Fruit fly (Drosophila melanogaster) whole organism, embryonic: ENCODE measurements around the gene mRpS18B.

Experiments used
- Abd-B ChIP-seq: fragments of 200-800 bp; sonication (Bioruptor generic); optimal IDR thresholded peaks from 2 replicates; lab custom pipeline; 2018; ENCODE audit warnings: missing biosample characterization, mild to moderate bottlenecking, missing genetic modification characterization, moderate library complexity
- Antp ChIP-seq: fragments of 200-800 bp; sonication (Bioruptor generic); optimal IDR thresholded peaks from 3 replicates; lab custom pipeline; 2016; ENCODE audit warnings: missing biosample characterization, missing genetic modification characterization
- Asciz ChIP-seq: fragments of 200-800 bp; sonication (Bioruptor generic); optimal IDR thresholded peaks from 2 replicates; lab custom pipeline; 2017; ENCODE audit warnings: missing biosample characterization, mild to moderate bottlenecking, missing genetic modification characterization, missing genetic modification reagents
- CG10979 ChIP-seq: fragments of 200-800 bp; sonication (Bioruptor generic); optimal IDR thresholded peaks from 2 replicates; lab custom pipeline; 2018; ENCODE audit warnings: missing biosample characterization, mild to moderate bottlenecking, missing genetic modification characterization, moderate library complexity
- CG11247 ChIP-seq: fragments of 200-800 bp; sonication (Bioruptor generic); IDR thresholded peaks from 2 replicates; pipeline ENCODE4 v1.3.6; 2022; ENCODE audit warnings: missing biosample characterization, missing genetic modification characterization
- CG12219 ChIP-seq: fragments of 200-800 bp; sonication (Bioruptor generic); optimal IDR thresholded peaks from 3 replicates; lab custom pipeline; 2018; ENCODE audit warnings: missing biosample characterization, mild to moderate bottlenecking, missing genetic modification characterization
- CG1529 ChIP-seq: fragments of 200-800 bp; sonication (Bioruptor generic); optimal IDR thresholded peaks from 3 replicates; lab custom pipeline; 2018; ENCODE audit warnings: missing biosample characterization, missing genetic modification characterization
- CG15601 ChIP-seq: fragments of 200-800 bp; sonication (Bioruptor generic); optimal IDR thresholded peaks from 3 replicates; lab custom pipeline; 2019; ENCODE audit warnings: missing biosample characterization, mild to moderate bottlenecking, missing genetic modification characterization, moderate library complexity
- CG17829 ChIP-seq: fragments of 200-800 bp; optimal IDR thresholded peaks from 2 replicates; lab custom pipeline; 2019; ENCODE audit warnings: missing biosample characterization, mild to moderate bottlenecking, missing genetic modification characterization, moderate library complexity
- CG2129 ChIP-seq: fragments of 200-800 bp; sonication (Bioruptor generic); IDR thresholded peaks from 2 replicates; pipeline ENCODE4 v1.3.6; 2022; ENCODE audit warnings: missing biosample characterization, missing genetic modification characterization; ENCODE audit not compliant: partially characterized antibody
- CG2202 ChIP-seq: fragments of 200-800 bp; sonication (Bioruptor generic); optimal IDR thresholded peaks from 2 replicates; lab custom pipeline; 2018; ENCODE audit warnings: missing biosample characterization, mild to moderate bottlenecking, missing genetic modification characterization
- CG32772 ChIP-seq: fragments of 200-800 bp; sonication (Bioruptor generic); IDR thresholded peaks from 2 replicates; pipeline ENCODE4 v1.3.6; 2022; ENCODE audit warnings: missing biosample characterization, missing genetic modification characterization
- CG4707 ChIP-seq: fragments of 200-800 bp; sonication (Bioruptor generic); optimal IDR thresholded peaks from 2 replicates; lab custom pipeline; 2018; ENCODE audit warnings: missing biosample characterization, mild to moderate bottlenecking, missing genetic modification characterization, moderate library complexity
- CG5245 ChIP-seq: fragments of 200-800 bp; sonication (Bioruptor generic); optimal IDR thresholded peaks from 3 replicates; lab custom pipeline; 2016; ENCODE audit warnings: missing biosample characterization, missing genetic modification characterization
- CG6175 ChIP-seq: fragments of 200-800 bp; sonication (Bioruptor generic); IDR thresholded peaks from 3 replicates; pipeline ENCODE4 v1.3.6; 2022; ENCODE audit warnings: missing biosample characterization, missing genetic modification characterization
- CG7745 ChIP-seq: fragments of 200-800 bp; sonication (Bioruptor generic); optimal IDR thresholded peaks from 2 replicates; lab custom pipeline; 2018; ENCODE audit warnings: missing biosample characterization, mild to moderate bottlenecking, missing genetic modification characterization, moderate library complexity
- CG7839 ChIP-seq: fragments of 200-800 bp; sonication (Bioruptor generic); optimal IDR thresholded peaks from 3 replicates; lab custom pipeline; 2018; ENCODE audit warnings: missing biosample characterization, mild to moderate bottlenecking, missing genetic modification characterization, moderate library complexity
- CG7928 ChIP-seq: fragments of 200-800 bp; sonication (Bioruptor generic); optimal IDR thresholded peaks from 2 replicates; lab custom pipeline; 2017; ENCODE audit warnings: missing biosample characterization, mild to moderate bottlenecking, missing genetic modification characterization
- CG7987 ChIP-seq: fragments of 200-800 bp; sonication (Bioruptor generic); optimal IDR thresholded peaks from 2 replicates; lab custom pipeline; 2018; ENCODE audit warnings: missing biosample characterization, mild to moderate bottlenecking, missing genetic modification characterization, moderate library complexity
- CG9727 ChIP-seq: fragments of 200-800 bp; sonication (Bioruptor generic); optimal IDR thresholded peaks from 3 replicates; lab custom pipeline; 2017; ENCODE audit warnings: missing biosample characterization, mild to moderate bottlenecking, missing genetic modification characterization
- CrebB ChIP-seq: fragments of 200-800 bp; sonication (Bioruptor generic); optimal IDR thresholded peaks from 3 replicates; lab custom pipeline; 2018; ENCODE audit warnings: missing biosample characterization, mild to moderate bottlenecking, missing genetic modification characterization
- D19A ChIP-seq: fragments of 200-800 bp; optimal IDR thresholded peaks from 3 replicates; lab custom pipeline; 2019; ENCODE audit warnings: missing biosample characterization, mild to moderate bottlenecking, missing genetic modification characterization, moderate library complexity
- Deaf1 ChIP-seq: fragments of 200-800 bp; optimal IDR thresholded peaks from 3 replicates; lab custom pipeline; 2019; ENCODE audit warnings: missing biosample characterization, mild to moderate bottlenecking, missing genetic modification characterization, moderate library complexity
- Eip74EF ChIP-seq, 2 experiments: fragments of 200-800 bp in 1 of 2; fragments of >200 bp in 1 of 2; sonication (Bioruptor generic) in 1 of 2; optimal IDR thresholded peaks; 2 replicates each; lab custom pipeline; 2017 to 2019; ENCODE audit warnings: missing biosample characterization in 2 of 2, missing genetic modification characterization in 2 of 2, mild to moderate bottlenecking in 1 of 2, moderate library complexity in 1 of 2
- Fer2 ChIP-seq: fragments of 200-800 bp; sonication (Bioruptor generic); optimal IDR thresholded peaks from 2 replicates; lab custom pipeline; 2018; ENCODE audit warnings: missing biosample characterization, mild to moderate bottlenecking, missing genetic modification characterization, moderate library complexity
- Hmx ChIP-seq: fragments of 200-800 bp; sonication (Bioruptor generic); optimal IDR thresholded peaks from 2 replicates; lab custom pipeline; 2016; ENCODE audit warnings: missing biosample characterization, missing genetic modification characterization
- Hr51 ChIP-seq, 2 experiments: fragments of 200-800 bp; sonication (Bioruptor generic); optimal IDR thresholded peaks; 2 replicates in 1 of 2; 3 replicates in 1 of 2; lab custom pipeline; 2016 to 2018; ENCODE audit warnings: missing biosample characterization in 2 of 2, missing genetic modification characterization in 2 of 2, mild to moderate bottlenecking in 1 of 2, moderate library complexity in 1 of 2
- Nf-YB ChIP-seq: fragments of 200-800 bp; sonication (Bioruptor generic); optimal IDR thresholded peaks from 3 replicates; lab custom pipeline; 2019; ENCODE audit warnings: missing biosample characterization, mild to moderate bottlenecking, missing genetic modification characterization, moderate library complexity
- Scr ChIP-seq: fragments of 200-800 bp; sonication (Bioruptor generic); IDR thresholded peaks from 2 replicates; pipeline ENCODE4 v1.3.6; 2022; ENCODE audit warnings: missing biosample characterization, missing genetic modification characterization; ENCODE audit not compliant: partially characterized antibody
- Sox102F ChIP-seq: fragments of 200-800 bp; sonication (Bioruptor generic); optimal IDR thresholded peaks from 2 replicates; lab custom pipeline; 2018; ENCODE audit warnings: missing biosample characterization, mild to moderate bottlenecking, missing genetic modification characterization, moderate library complexity
- Vsx1 ChIP-seq: fragments of 200-800 bp; sonication (Bioruptor generic); optimal IDR thresholded peaks from 2 replicates; lab custom pipeline; 2017; ENCODE audit warnings: missing biosample characterization, mild to moderate bottlenecking, missing genetic modification characterization, missing genetic modification reagents
- al ChIP-seq: fragments of 200-800 bp; sonication (Bioruptor generic); IDR thresholded peaks from 2 replicates; pipeline ENCODE4 v1.3.6; 2022; ENCODE audit warnings: missing biosample characterization, missing genetic modification characterization
- crc ChIP-seq: fragments of 200-800 bp; sonication (Bioruptor generic); optimal IDR thresholded peaks from 2 replicates; lab custom pipeline; 2016; ENCODE audit warnings: missing biosample characterization, missing genetic modification characterization
- croc ChIP-seq: fragments of 200-800 bp; sonication (Bioruptor generic); conservative IDR thresholded peaks from 3 replicates; pipeline ENCODE4 v1.3.6; 2022; ENCODE audit warnings: missing biosample characterization, missing genetic modification characterization
- danr ChIP-seq: fragments of 200-800 bp; sonication (Bioruptor generic); IDR thresholded peaks from 2 replicates; pipeline ENCODE4 v1.3.6; 2022; ENCODE audit warnings: missing biosample characterization, missing genetic modification characterization
- insv ChIP-seq, 2 experiments: fragments of 200-800 bp; sonication (Bioruptor generic); optimal IDR thresholded peaks; 3 replicates each; lab custom pipeline; 2016 to 2018; ENCODE audit warnings: missing biosample characterization in 2 of 2, missing genetic modification characterization in 2 of 2
- luna ChIP-seq: fragments of 200-800 bp; sonication (Bioruptor generic); optimal IDR thresholded peaks from 2 replicates; lab custom pipeline; 2016; ENCODE audit warnings: missing biosample characterization, missing genetic modification characterization
- pfk ChIP-seq: fragments of 200-800 bp; sonication (Bioruptor generic); optimal IDR thresholded peaks from 2 replicates; lab custom pipeline; 2018; ENCODE audit warnings: missing biosample characterization, mild to moderate bottlenecking, missing genetic modification characterization, moderate library complexity
- salm ChIP-seq: fragments of 200-800 bp; sonication (Bioruptor generic); optimal IDR thresholded peaks from 2 replicates; lab custom pipeline; 2018; ENCODE audit warnings: missing biosample characterization, mild to moderate bottlenecking, missing genetic modification characterization
- sens ChIP-seq: fragments of 200-800 bp; sonication (Bioruptor generic); peaks from one replicate; lab custom pipeline; 2016; ENCODE audit warnings: missing biosample characterization, missing genetic modification characterization
- sisA ChIP-seq: fragments of 200-800 bp; sonication (Bioruptor generic); IDR thresholded peaks from 2 replicates; pipeline ENCODE4 v1.3.6; 2022; ENCODE audit warnings: missing biosample characterization, missing genetic modification characterization
- slp2 ChIP-seq: fragments of 200-800 bp; sonication (Bioruptor generic); optimal IDR thresholded peaks from 2 replicates; lab custom pipeline; 2016; ENCODE audit warnings: missing biosample characterization, missing genetic modification characterization
- sr ChIP-seq: fragments of 200-800 bp; sonication (Bioruptor generic); IDR thresholded peaks from 3 replicates; pipeline ENCODE4 v1.3.6; 2022; ENCODE audit warnings: missing biosample characterization, missing genetic modification characterization
- ssp ChIP-seq: fragments of 200-800 bp; sonication (Bioruptor generic); IDR thresholded peaks from 2 replicates; pipeline ENCODE4 v1.3.6; 2022; ENCODE audit warnings: missing biosample characterization, missing genetic modification characterization
- sug ChIP-seq: fragments of 200-800 bp; optimal IDR thresholded peaks from 2 replicates; lab custom pipeline; 2019; ENCODE audit warnings: missing biosample characterization, mild to moderate bottlenecking, missing genetic modification characterization, moderate library complexity
- unpg ChIP-seq: fragments of 200-800 bp; sonication (Bioruptor generic); optimal IDR thresholded peaks from 3 replicates; lab custom pipeline; 2018; ENCODE audit warnings: missing biosample characterization, mild to moderate bottlenecking, missing genetic modification characterization, moderate library complexity
- wor ChIP-seq: fragments of 200-800 bp; sonication (Bioruptor generic); IDR thresholded peaks from 2 replicates; pipeline ENCODE4 v1.3.6; 2022; ENCODE audit warnings: missing biosample characterization, missing genetic modification characterization
- zfh1 ChIP-seq: fragments of 200-800 bp; sonication (Bioruptor generic); IDR thresholded peaks from 3 replicates; pipeline ENCODE4 v1.3.6; 2022; ENCODE audit warnings: missing biosample characterization, missing genetic modification characterization

Gene mRpS18B

dm6 chr2L:20061018-20061657 lies 35.9 kb downstream of the mRpS18B start, which contains the start of the genes barr and lok (continued):
- peak; percentile 71 for TF ChIP-seq Abd-B (GFP tag; lab: Kevin White, UChicago)
- TF ChIP-seq danr (GFP tag; lab: Robert Waterston, UW) = peak; percentile 20; the same call in 1 of the 2 replicates
- TF ChIP-seq CG15601 (tag; lab: Kevin White, UChicago) = peak; percentile 30
- TF ChIP-seq Antp (GFP tag; lab: Kevin White, UChicago) = peak; percentile 44
- TF ChIP-seq CG7928 (GFP tag; lab: Kevin White, UChicago) = peak; percentile 99
- TF ChIP-seq CG7987 (GFP tag; lab: Kevin White, UChicago) = no peak
- peak; percentile 28; the same call in 2 of the 3 replicates for TF ChIP-seq croc (GFP tag; lab: Robert Waterston, UW)
- no peak for TF ChIP-seq wor (GFP tag; lab: Robert Waterston, UW)
- no peak for TF ChIP-seq CG2202 (tag; lab: Kevin White, UChicago)
- TF ChIP-seq CG5245 (GFP tag; lab: Kevin White, UChicago) = peak; percentile 6
- TF ChIP-seq CG32772 (GFP tag; lab: Robert Waterston, UW) = 0 out of 2 replicates have a peak, but pooled peaks have one; percentile 6
- TF ChIP-seq CG2129 (GFP tag; lab: Robert Waterston, UW) = no peak
- 0 out of 2 replicates have a peak, but pooled peaks have one; percentile 8 for TF ChIP-seq Scr (GFP tag; lab: Robert Waterston, UW)
- TF ChIP-seq D19A = no peak
- TF ChIP-seq CrebB (tag; lab: Kevin White, UChicago) = no peak
- 0 out of 2 replicates have a peak, but pooled peaks have one; percentile 11 for TF ChIP-seq al (GFP tag; lab: Robert Waterston, UW)
- no peak for TF ChIP-seq Asciz (GFP tag; lab: Kevin White, UChicago)
- no peak for TF ChIP-seq Nf-YB (GFP tag; lab: Kevin White, UChicago)
- peak; percentile 43 for TF ChIP-seq Sox102F (GFP tag; lab: Kevin White, UChicago)
- TF ChIP-seq sisA (GFP tag; lab: Robert Waterston, UW) = no peak; the same call in 1 of the 2 replicates
- TF ChIP-seq CG7745 (tag; lab: Kevin White, UChicago) = no peak
- peak; percentile 21 for TF ChIP-seq Fer2
- TF ChIP-seq Deaf1 (tag; lab: Kevin White, UChicago) = no peak
- TF ChIP-seq CG10979 (tag; lab: Kevin White, UChicago) = peak; percentile 17
- no peak for TF ChIP-seq CG4707 (GFP tag; lab: Kevin White, UChicago)
- no peak for TF ChIP-seq CG6175
- peak; percentile 88 for TF ChIP-seq sens (GFP tag; lab: Kevin White, UChicago)
- TF ChIP-seq CG7839 (tag; lab: Kevin White, UChicago) = peak; percentile 63
- no peak for TF ChIP-seq insv (GFP tag; optimal IDR thresholded peaks at IDR 0.05; lab: Kevin White, UChicago)
- no peak for TF ChIP-seq CG1529
- TF ChIP-seq luna (GFP tag; lab: Kevin White, UChicago) = no peak
- TF ChIP-seq sr (GFP tag; lab: Robert Waterston, UW) = no peak
- no peak for TF ChIP-seq CG12219 (GFP tag; lab: Kevin White, UChicago)
- TF ChIP-seq sug = peak; percentile 63
- TF ChIP-seq CG9727 (GFP tag; lab: Kevin White, UChicago) = peak; percentile 69
- TF ChIP-seq zfh1 = peak; percentile 28; the same call in 1 of the 3 replicates
- TF ChIP-seq ssp (GFP tag; lab: Robert Waterston, UW) = peak; percentile 43; the same call in 1 of the 2 replicates
- TF ChIP-seq Eip74EF (GFP tag; optimal IDR thresholded peaks at IDR 0.05; lab: Kevin White, UChicago) = no peak
- TF ChIP-seq Vsx1 (GFP tag; lab: Kevin White, UChicago) = no peak
- TF ChIP-seq unpg (GFP tag; lab: Kevin White, UChicago) = no peak
- TF ChIP-seq slp2 (GFP tag; lab: Kevin White, UChicago) = peak; percentile 14
- TF ChIP-seq salm (tag; lab: Kevin White, UChicago) = no peak
- TF ChIP-seq crc = peak; percentile 15
- TF ChIP-seq Hr51 (GFP tag; optimal IDR thresholded peaks at IDR 0.05; lab: Kevin White, UChicago) = peak in 1 of 2 experiments; percentile 57
- no peak for TF ChIP-seq CG11247 (GFP tag; lab: Robert Waterston, UW)
- TF ChIP-seq Hmx (GFP tag; lab: Kevin White, UChicago) = peak; percentile 16
- no peak for TF ChIP-seq pfk (GFP tag; lab: Kevin White, UChicago)
- TF ChIP-seq CG17829 (tag; lab: Kevin White, UChicago) = peak; percentile 31
